Worm (Caenorhabditis elegans) whole organism, young adult: ENCODE measurements around the gene F16B12.4.

ENCODE experiments used
- F33H1.4 ChIP-seq: fragments of 200-800 bp; sonication (Bioruptor generic); IDR thresholded peaks from 2 replicates; pipeline ENCODE4 v1.3.6; 2022; ENCODE audit warnings: missing genetic modification reagents, missing genetic modification characterization, missing compliant biosample characterization
- egl-18 ChIP-seq: fragments of 200-800 bp; sonication (Bioruptor generic); IDR thresholded peaks from 2 replicates; pipeline ENCODE4 v1.3.6; 2022; ENCODE audit warnings: missing genetic modification reagents, missing genetic modification characterization, missing compliant biosample characterization
- lin-54 ChIP-seq: fragments of 200-800 bp; sonication (Bioruptor generic); optimal IDR thresholded peaks from 2 replicates; lab custom pipeline; 2018; ENCODE audit warnings: mild to moderate bottlenecking, missing genetic modification characterization, missing compliant biosample characterization
- nhr-90 ChIP-seq: sonication (generic microtip); optimal IDR thresholded peaks from 2 replicates; lab custom pipeline; 2016; ENCODE audit warnings: missing genotype, mild to moderate bottlenecking, missing genetic modification characterization, missing compliant biosample characterization
- ztf-3 ChIP-seq: fragments of 200-800 bp; sonication (Bioruptor generic); optimal IDR thresholded peaks from 2 replicates; lab custom pipeline; 2018; ENCODE audit warnings: mild to moderate bottlenecking, missing genetic modification characterization, missing compliant biosample characterization

DNA sequence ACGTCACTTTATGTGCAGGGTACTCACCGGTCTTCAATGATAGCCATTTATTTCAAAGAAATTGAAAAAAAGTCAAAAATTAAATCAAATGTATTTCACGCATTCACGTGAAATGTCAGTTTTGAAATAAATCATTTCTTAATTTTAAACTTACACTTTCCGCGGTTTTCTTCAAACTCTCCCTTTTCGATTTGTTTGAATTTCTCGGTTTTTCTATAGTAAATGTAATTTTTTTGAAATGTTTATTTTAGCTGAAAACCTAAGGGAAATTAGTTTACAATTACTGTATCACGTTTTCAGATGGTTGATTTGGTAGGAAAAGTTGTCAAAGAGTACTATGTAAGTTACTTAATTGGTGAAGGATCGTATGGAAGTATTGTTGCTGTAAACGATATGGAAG lies 9.8 kb upstream of the F16B12.4 start, which contains the start of gene F16B12.7:
- no peak for TF ChIP-seq lin-54 (GFP tag; lab: Kevin White, UChicago)
- TF ChIP-seq F33H1.4 (GFP tag; lab: Robert Waterston, UW): no peak
- TF ChIP-seq nhr-90 (tag; lab: Kevin White, UChicago): no peak
- TF ChIP-seq egl-18 (GFP tag; lab: Robert Waterston, UW): no peak
- TF ChIP-seq ztf-3 (GFP tag; lab: Kevin White, UChicago): no peak
